Fruit fly (Drosophila melanogaster): ENCODE data around the gene CG1677.

DNA sequence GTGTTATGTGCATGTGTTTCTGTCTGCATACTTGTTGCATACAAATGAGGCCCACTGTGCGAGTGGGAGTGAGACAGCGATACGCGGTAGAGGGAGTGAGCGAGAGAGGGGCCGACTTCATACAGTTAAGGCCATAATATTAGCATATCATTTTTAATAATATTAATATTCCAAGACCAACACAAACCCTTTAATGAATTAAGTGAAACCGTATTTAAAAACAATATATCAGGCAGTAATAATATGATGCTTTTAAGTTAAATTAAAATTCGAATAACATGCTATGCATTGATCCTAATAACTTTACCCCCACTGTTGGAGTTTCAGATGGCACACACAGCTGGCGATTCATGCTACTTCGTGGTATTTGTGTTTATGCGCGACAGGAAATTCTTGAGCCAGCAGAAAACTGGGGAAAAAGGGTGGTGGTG, 80.8 kb downstream of the CG1677 start:
- TF ChIP-seq OdsH (GFP tag; optimal IDR thresholded peaks at IDR 0.05) = peak; percentile 97
- TF ChIP-seq dmrt93B (GFP tag; optimal IDR thresholded peaks at IDR 0.05) = peak; percentile 94
- peak; percentile 89 for TF ChIP-seq tai (GFP tag; optimal IDR thresholded peaks at IDR 0.05)
- peak; percentile 89 for TF ChIP-seq br (GFP tag; optimal IDR thresholded peaks at IDR 0.05)
- no peak for TF ChIP-seq jim (GFP tag; optimal IDR thresholded peaks at IDR 0.05)
- no peak for TF ChIP-seq lola (GFP tag; optimal IDR thresholded peaks at IDR 0.05)
- peak; percentile 93 for TF ChIP-seq ey (GFP tag; optimal IDR thresholded peaks at IDR 0.05)
- TF ChIP-seq psq (GFP tag; optimal IDR thresholded peaks at IDR 0.05) = peak; percentile 93
- TF ChIP-seq foxo (GFP tag; optimal IDR thresholded peaks at IDR 0.05) = peak in 1 of 2 experiments; percentile 98
- no peak for TF ChIP-seq CrebA (GFP tag; optimal IDR thresholded peaks at IDR 0.05; ENCODE audit: borderline replicate concordance)

Measured in whole organism, wandering third instar larva.